Worm (Caenorhabditis elegans) whole organism, L2 larva: ENCODE measurements around the gene set-8.
A peak's percentile ranks its signal among the peaks of the same experiment; 100 is the strongest.

ENCODE experiments used
- C34F6.9 ChIP-seq: fragments of 150-350 bp; optimal IDR thresholded peaks from 2 replicates; lab custom pipeline; 2014; ENCODE audit warnings: missing biosample characterization, missing genetic modification characterization
- F13H6.1 ChIP-seq: sonication (generic microtip); optimal IDR thresholded peaks from 2 replicates; lab custom pipeline; 2016; ENCODE audit warnings: missing genetic modification characterization, missing compliant biosample characterization
- R02D3.7 ChIP-seq: fragments of 150-350 bp; optimal IDR thresholded peaks from 2 replicates; lab custom pipeline; 2014; ENCODE audit warnings: missing biosample characterization, missing genetic modification characterization
- Y55F3AM.14 ChIP-seq: fragments of 200-800 bp; sonication (Bioruptor generic); optimal IDR thresholded peaks from 2 replicates; lab custom pipeline; 2018; ENCODE audit warnings: mild to moderate bottlenecking, missing genetic modification characterization, missing compliant biosample characterization
- ZK546.5 ChIP-seq: sonication (generic microtip); optimal IDR thresholded peaks from 2 replicates; lab custom pipeline; 2017; ENCODE audit warnings: missing biosample characterization, missing genetic modification characterization
- alr-1 ChIP-seq: fragments of 150-350 bp; optimal IDR thresholded peaks from 2 replicates; lab custom pipeline; 2014; ENCODE audit warnings: missing biosample characterization, missing genetic modification characterization
- aly-2 ChIP-seq: fragments of 150-350 bp; optimal IDR thresholded peaks from 2 replicates; lab custom pipeline; 2014; ENCODE audit warnings: missing biosample characterization, missing genetic modification characterization
- ama-1 ChIP-seq: fragments of 150-350 bp; optimal IDR thresholded peaks from 2 replicates; lab custom pipeline; 2018; ENCODE audit warnings: inconsistent platforms
- blmp-1 ChIP-seq: sonication (generic microtip); optimal IDR thresholded peaks from 2 replicates; lab custom pipeline; 2017; ENCODE audit warnings: missing genetic modification characterization, mild to moderate bottlenecking, missing compliant biosample characterization, antibody characterized with exemption, moderate library complexity; ENCODE audit not compliant: insufficient read depth
- ceh-16 ChIP-seq: fragments of 150-350 bp; optimal IDR thresholded peaks from 2 replicates; lab custom pipeline; 2014; ENCODE audit warnings: missing biosample characterization, missing genetic modification characterization
- ceh-82 ChIP-seq: fragments of 150-350 bp; optimal IDR thresholded peaks from 2 replicates; lab custom pipeline; 2014; ENCODE audit warnings: missing biosample characterization, missing genetic modification characterization
- crh-2 ChIP-seq: sonication (generic microtip); optimal IDR thresholded peaks from 2 replicates; lab custom pipeline; 2017; ENCODE audit warnings: missing biosample characterization, missing genetic modification characterization
- dmd-4 ChIP-seq: sonication (generic microtip); optimal IDR thresholded peaks from 2 replicates; lab custom pipeline; 2017; ENCODE audit warnings: missing biosample characterization, missing genetic modification characterization
- egl-27 ChIP-seq: sonication (generic microtip); optimal IDR thresholded peaks from 3 replicates; lab custom pipeline; 2017; ENCODE audit warnings: missing biosample characterization, missing genetic modification reagents, missing genetic modification characterization
- elt-1 ChIP-seq: fragments of 150-350 bp; optimal IDR thresholded peaks from 2 replicates; lab custom pipeline; 2014; ENCODE audit warnings: missing biosample characterization, missing genetic modification characterization
- elt-3 ChIP-seq: sonication (generic microtip); optimal IDR thresholded peaks from 2 replicates; lab custom pipeline; 2017; ENCODE audit warnings: missing biosample characterization, missing genetic modification characterization
- fos-1 ChIP-seq: fragments of 150-350 bp; optimal IDR thresholded peaks from 2 replicates; lab custom pipeline; 2014; ENCODE audit warnings: missing biosample characterization, missing genetic modification characterization
- gmeb-1 ChIP-seq: fragments of 150-350 bp; optimal IDR thresholded peaks from 2 replicates; lab custom pipeline; 2014; ENCODE audit warnings: missing biosample characterization, missing genetic modification characterization
- lin-11 ChIP-seq: fragments of 150-350 bp; sonication (generic microtip); optimal IDR thresholded peaks from 2 replicates; lab custom pipeline; 2014; ENCODE audit warnings: missing biosample characterization, missing genetic modification characterization, inconsistent platforms, mixed read lengths
- lin-13 ChIP-seq: fragments of 150-350 bp; optimal IDR thresholded peaks from 2 replicates; lab custom pipeline; 2014; ENCODE audit warnings: missing biosample characterization, missing genetic modification reagents, missing genetic modification characterization
- lin-39 ChIP-seq: fragments of 150-350 bp; optimal IDR thresholded peaks from 2 replicates; lab custom pipeline; 2014; ENCODE audit warnings: missing biosample characterization, missing genetic modification reagents, missing genetic modification characterization
- lsy-2 ChIP-seq, 2 experiments: fragments of 150-350 bp in 1 of 2; sonication (generic microtip) in 1 of 2; optimal IDR thresholded peaks; 2 replicates each; lab custom pipeline; 2014 to 2017; ENCODE audit warnings: missing biosample characterization in 2 of 2, missing genetic modification characterization in 2 of 2
- mab-5 ChIP-seq: fragments of 150-350 bp; optimal IDR thresholded peaks from 2 replicates; lab custom pipeline; 2014; ENCODE audit warnings: missing biosample characterization, missing genetic modification characterization
- mbf-1 ChIP-seq: sonication (generic microtip); optimal IDR thresholded peaks from 2 replicates; lab custom pipeline; 2017; ENCODE audit warnings: missing biosample characterization, missing genetic modification characterization
- nhr-10 ChIP-seq: sonication (generic microtip); optimal IDR thresholded peaks from 2 replicates; lab custom pipeline; 2017; ENCODE audit warnings: missing biosample characterization, missing genetic modification characterization
- nhr-11 ChIP-seq: fragments of 150-350 bp; optimal IDR thresholded peaks from 2 replicates; lab custom pipeline; 2014; ENCODE audit warnings: missing biosample characterization, missing genetic modification characterization
- nhr-12 ChIP-seq: fragments of 150-350 bp; optimal IDR thresholded peaks from 2 replicates; lab custom pipeline; 2014; ENCODE audit warnings: missing biosample characterization, missing genetic modification characterization
- nhr-129 ChIP-seq: fragments of 150-350 bp; optimal IDR thresholded peaks from 2 replicates; lab custom pipeline; 2014; ENCODE audit warnings: missing biosample characterization, missing genetic modification characterization
- nhr-21 ChIP-seq: fragments of 150-350 bp; optimal IDR thresholded peaks from 2 replicates; lab custom pipeline; 2014; ENCODE audit warnings: missing biosample characterization, missing genetic modification characterization
- nhr-23 ChIP-seq: fragments of 150-350 bp; optimal IDR thresholded peaks from 2 replicates; lab custom pipeline; 2014; ENCODE audit warnings: missing biosample characterization, missing genetic modification reagents, missing genetic modification characterization
- nhr-237 ChIP-seq: fragments of 150-350 bp; optimal IDR thresholded peaks from 2 replicates; lab custom pipeline; 2014; ENCODE audit warnings: missing biosample characterization, missing genetic modification characterization
- nhr-25 ChIP-seq: fragments of 150-350 bp; sonication (generic microtip); optimal IDR thresholded peaks from 3 replicates; lab custom pipeline; 2014; ENCODE audit warnings: missing biosample characterization, missing genetic modification characterization
- nhr-6 ChIP-seq: fragments of 150-350 bp; optimal IDR thresholded peaks from 2 replicates; lab custom pipeline; 2014; ENCODE audit warnings: missing biosample characterization, missing genetic modification characterization
- nhr-77 ChIP-seq: fragments of 150-350 bp; optimal IDR thresholded peaks from 2 replicates; lab custom pipeline; 2014; ENCODE audit warnings: missing biosample characterization, missing genetic modification characterization
- peb-1 ChIP-seq: fragments of 150-350 bp; optimal IDR thresholded peaks from 2 replicates; lab custom pipeline; 2014; ENCODE audit warnings: missing biosample characterization, missing genetic modification characterization
- skn-1 ChIP-seq: sonication (generic microtip); optimal IDR thresholded peaks from 2 replicates; lab custom pipeline; 2017; ENCODE audit warnings: missing biosample characterization, missing genetic modification characterization
- sma-3 ChIP-seq: sonication (generic microtip); optimal IDR thresholded peaks from 2 replicates; lab custom pipeline; 2016; ENCODE audit warnings: missing genetic modification reagents, missing genetic modification characterization, missing compliant biosample characterization
- sma-9 ChIP-seq, 2 experiments: fragments of 150-350 bp in 1 of 2; sonication (generic microtip) in 1 of 2; optimal IDR thresholded peaks; 2 replicates each; lab custom pipeline; 2014 to 2016; ENCODE audit warnings: missing genetic modification characterization in 2 of 2, mild to moderate bottlenecking in 1 of 2, missing biosample characterization in 1 of 2, missing compliant biosample characterization in 1 of 2, missing genetic modification reagents in 1 of 2, moderate library complexity in 1 of 2
- snpc-4 ChIP-seq: fragments of 150-350 bp; optimal IDR thresholded peaks from 2 replicates; lab custom pipeline; 2014; ENCODE audit warnings: missing biosample characterization, missing genetic modification characterization
- unc-39 ChIP-seq: fragments of 150-350 bp; optimal IDR thresholded peaks from 2 replicates; lab custom pipeline; 2014; ENCODE audit warnings: missing biosample characterization, missing genetic modification characterization
- unc-55 ChIP-seq: fragments of 150-350 bp; sonication (generic microtip); optimal IDR thresholded peaks from 3 replicates; lab custom pipeline; 2014; ENCODE audit warnings: missing biosample characterization, missing genetic modification reagents, missing genetic modification characterization
- unc-62 ChIP-seq: fragments of 150-350 bp; optimal IDR thresholded peaks from 2 replicates; lab custom pipeline; 2014; ENCODE audit warnings: missing biosample characterization, missing genetic modification reagents, missing genetic modification characterization
- zag-1 ChIP-seq: fragments of 150-350 bp; optimal IDR thresholded peaks from 2 replicates; lab custom pipeline; 2014; ENCODE audit warnings: missing biosample characterization, missing genetic modification characterization
- ztf-1 ChIP-seq: fragments of 200-800 bp; sonication (Bioruptor generic); conservative IDR thresholded peaks from 2 replicates; pipeline ENCODE4 v1.3.6; 2022; ENCODE audit warnings: missing genetic modification characterization, missing compliant biosample characterization
- ztf-11 ChIP-seq: sonication (generic microtip); optimal IDR thresholded peaks from 2 replicates; lab custom pipeline; 2017; ENCODE audit warnings: missing biosample characterization, missing genetic modification characterization

The set-8 gene

ce11 chrX:13415722-13416121 lies 30.8 kb upstream of the set-8 start, which contains the start of gene C29F7.2:
TSS of gene C29F7.2 (plus strand) at chrX:13416078.
- no peak for TF ChIP-seq nhr-23 (tag; lab: Kevin White, UChicago)
- TF ChIP-seq C34F6.9 (tag; lab: Kevin White, UChicago) = no peak
- no peak for TF ChIP-seq mab-5 (tag; lab: Kevin White, UChicago)
- TF ChIP-seq nhr-25 (tag; lab: Kevin White, UChicago) = no peak
- TF ChIP-seq nhr-77 (tag; lab: Kevin White, UChicago) = no peak
- no peak for TF ChIP-seq ceh-16 (tag; lab: Kevin White, UChicago)
- TF ChIP-seq egl-27 (tag; lab: Kevin White, UChicago) = no peak
- no peak for TF ChIP-seq unc-55 (GFP tag; lab: Kevin White, UChicago)
- TF ChIP-seq peb-1 (tag; lab: Kevin White, UChicago) = no peak
- TF ChIP-seq blmp-1 (tag; lab: Kevin White, UChicago) = no peak
- no peak for TF ChIP-seq skn-1 (tag; lab: Kevin White, UChicago)
- no peak for TF ChIP-seq ZK546.5 (tag; lab: Kevin White, UChicago)
- no peak for TF ChIP-seq nhr-237 (tag; lab: Kevin White, UChicago)
- peak; percentile 38 for TF ChIP-seq crh-2
- TF ChIP-seq unc-39 (tag; lab: Kevin White, UChicago) = no peak
- peak; percentile 18 for TF ChIP-seq sma-3 (GFP tag; lab: Kevin White, UChicago)
- no peak for TF ChIP-seq aly-2 (tag; lab: Kevin White, UChicago)
- TF ChIP-seq sma-9 (GFP tag; optimal IDR thresholded peaks at IDR 0.05; lab: Kevin White, UChicago) = peak; percentile 57
- TF ChIP-seq sma-9 (tag; optimal IDR thresholded peaks at IDR 0.05; lab: Kevin White, UChicago) = no peak
- TF ChIP-seq nhr-129 (tag; lab: Kevin White, UChicago) = no peak
- TF ChIP-seq nhr-12 (tag; lab: Kevin White, UChicago) = no peak
- TF ChIP-seq snpc-4 (tag; lab: Kevin White, UChicago) = no peak
- no peak for TF ChIP-seq Y55F3AM.14 (GFP tag; lab: Kevin White, UChicago)
- no peak for TF ChIP-seq R02D3.7
- no peak for TF ChIP-seq elt-1 (tag; lab: Kevin White, UChicago)
- TF ChIP-seq ztf-11 = no peak
- TF ChIP-seq F13H6.1 (tag; lab: Kevin White, UChicago) = no peak
- no peak for TF ChIP-seq nhr-21 (tag; lab: Kevin White, UChicago)
- no peak for TF ChIP-seq lin-39 (tag; lab: Kevin White, UChicago)
- TF ChIP-seq ztf-1 (GFP tag; lab: Robert Waterston, UW) = no peak
- no peak for TF ChIP-seq lin-11 (tag; lab: Kevin White, UChicago)
- TF ChIP-seq alr-1 = no peak
- no peak for TF ChIP-seq zag-1
- peak; percentile 32 for TF ChIP-seq fos-1
- peak; percentile 17 for TF ChIP-seq gmeb-1
- TF ChIP-seq elt-3 (tag; lab: Kevin White, UChicago) = no peak
- no peak for TF ChIP-seq ama-1
- TF ChIP-seq unc-62 = no peak
- TF ChIP-seq mbf-1 (tag; lab: Kevin White, UChicago) = no peak

ce11 chrX:13417479-13417878 lies 29.0 kb upstream of the set-8 start:
- no peak for TF ChIP-seq ztf-11
- no peak for TF ChIP-seq nhr-21 (tag; lab: Kevin White, UChicago)
- TF ChIP-seq, all 48 proteins: peak for 0

DNA sequence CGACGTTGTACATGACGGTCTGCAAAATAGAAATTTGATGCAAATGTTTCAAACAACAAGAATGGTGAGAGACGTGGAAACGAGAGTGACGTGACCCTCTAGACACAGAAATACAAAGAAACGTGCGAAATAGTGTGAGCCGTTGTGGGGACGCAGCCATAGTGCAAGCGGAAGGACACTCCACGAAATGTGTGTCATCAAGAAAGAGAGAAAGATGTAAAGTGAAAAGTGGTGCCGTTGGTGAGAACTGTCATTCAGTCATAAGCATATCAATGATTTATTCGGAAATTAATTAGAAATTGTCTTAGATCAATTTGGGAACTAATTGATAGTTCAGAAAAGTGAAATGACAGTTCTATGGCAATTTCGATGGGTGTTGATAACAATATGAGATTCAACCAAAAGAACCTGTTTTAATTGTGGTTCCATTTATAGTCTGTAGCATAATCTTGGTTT lies 26.6 kb upstream of the set-8 start, which contains the start of gene C29F7.3:
C29F7.3 (minus strand) TSS at position 51 of the 456 bp plus-strand sequence.
- TF ChIP-seq sma-3 (GFP tag; lab: Kevin White, UChicago) (peak; percentile 43), sma-9 (GFP tag; optimal IDR thresholded peaks at IDR 0.05; lab: Kevin White, UChicago) (peak; percentile 68), sma-9 (tag; optimal IDR thresholded peaks at IDR 0.05; lab: Kevin White, UChicago) (no peak), blmp-1 (tag; lab: Kevin White, UChicago) (peak; percentile 87), nhr-6 (tag; lab: Kevin White, UChicago) (no peak), nhr-237 (tag; lab: Kevin White, UChicago) (no peak), lsy-2 (tag; optimal IDR thresholded peaks at IDR 0.05; lab: Kevin White, UChicago) (no peak), unc-62 (no peak), nhr-11 (tag; lab: Kevin White, UChicago) (no peak), unc-39 (tag; lab: Kevin White, UChicago) (no peak), nhr-129 (tag; lab: Kevin White, UChicago) (peak; percentile 55), nhr-23 (tag; lab: Kevin White, UChicago) (no peak), egl-27 (tag; lab: Kevin White, UChicago) (no peak), C34F6.9 (tag; lab: Kevin White, UChicago) (peak; percentile 19), ceh-16 (tag; lab: Kevin White, UChicago) (no peak), aly-2 (tag; lab: Kevin White, UChicago) (no peak), dmd-4 (tag; lab: Kevin White, UChicago) (no peak), F13H6.1 (tag; lab: Kevin White, UChicago) (peak; percentile 23), fos-1 (peak; percentile 36), skn-1 (tag; lab: Kevin White, UChicago) (no peak), crh-2 (peak; percentile 26), peb-1 (tag; lab: Kevin White, UChicago) (no peak), snpc-4 (tag; lab: Kevin White, UChicago) (no peak), ztf-1 (GFP tag; lab: Robert Waterston, UW) (no peak), ama-1 (no peak), ceh-82 (no peak), zag-1 (no peak), nhr-25 (tag; lab: Kevin White, UChicago) (peak; percentile 68), gmeb-1 (no peak), nhr-10 (tag; lab: Kevin White, UChicago) (no peak), nhr-12 (tag; lab: Kevin White, UChicago) (no peak), unc-55 (GFP tag; lab: Kevin White, UChicago) (no peak), lin-13 (GFP tag; lab: Kevin White, UChicago) (no peak)
